Worm (Caenorhabditis elegans) whole organism, young adult: ENCODE measurements around the gene srbc-66.
"Not testable (repeated sequence)": the region's sequence is repeated elsewhere in the genome, so short reads cannot be mapped to it uniquely, and the experiment has no call there.

ENCODE experiments used
- C06A6.2 ChIP-seq: fragments of 200-800 bp; sonication (Bioruptor generic); conservative IDR thresholded peaks from 2 replicates; pipeline ENCODE4 v1.3.6; 2022; ENCODE audit warnings: missing genetic modification characterization, missing compliant biosample characterization
- F49E8.2 ChIP-seq: sonication (generic microtip); optimal IDR thresholded peaks from 3 replicates; lab custom pipeline; 2017; ENCODE audit warnings: missing genetic modification characterization, mild to moderate bottlenecking, missing compliant biosample characterization, antibody characterized with exemption, moderate library complexity; ENCODE audit not compliant: insufficient read depth
- K12H6.12 ChIP-seq: fragments of 200-800 bp; sonication (Bioruptor generic); optimal IDR thresholded peaks from 2 replicates; lab custom pipeline; 2018; ENCODE audit warnings: mild to moderate bottlenecking, missing genetic modification characterization, missing compliant biosample characterization
- T26A5.8 ChIP-seq: sonication (generic microtip); optimal IDR thresholded peaks from 2 replicates; lab custom pipeline; 2016; ENCODE audit warnings: missing genetic modification characterization, missing compliant biosample characterization
- Y53G8AR.9 ChIP-seq: fragments of 200-800 bp; sonication (Bioruptor generic); conservative IDR thresholded peaks from 2 replicates; pipeline ENCODE4 v1.3.6; 2022; ENCODE audit warnings: missing genetic modification reagents, missing genetic modification characterization, missing compliant biosample characterization
- Y56A3A.18 ChIP-seq: fragments of 200-800 bp; sonication (Bioruptor generic); IDR thresholded peaks from 2 replicates; pipeline ENCODE4 v1.3.6; 2022; ENCODE audit warnings: missing genetic modification reagents, missing genetic modification characterization, missing compliant biosample characterization
- Y67H2A.10 ChIP-seq: fragments of 200-800 bp; sonication (Bioruptor generic); conservative IDR thresholded peaks from 2 replicates; pipeline ENCODE4 v1.3.6; 2022; ENCODE audit warnings: missing genetic modification reagents, missing genetic modification characterization, missing compliant biosample characterization
- ama-1 ChIP-seq, 3 experiments: fragments of 150-350 bp in 1 of 3; sonication (generic microtip) in 2 of 3; optimal IDR thresholded peaks; 2 replicates each; lab custom pipeline; 2014 to 2018; ENCODE audit warnings: missing biosample characterization in 2 of 3, missing genetic modification characterization in 2 of 3, missing genetic modification reagents in 2 of 3
- atf-7 ChIP-seq: sonication (generic microtip); optimal IDR thresholded peaks from 2 replicates; lab custom pipeline; 2017; ENCODE audit warnings: mild to moderate bottlenecking, missing genetic modification characterization, missing compliant biosample characterization
- attf-5 ChIP-seq: fragments of 200-800 bp; sonication (Bioruptor generic); optimal IDR thresholded peaks from 2 replicates; lab custom pipeline; 2018; ENCODE audit warnings: mild to moderate bottlenecking, missing genetic modification characterization, missing compliant biosample characterization
- bed-1 ChIP-seq: fragments of 200-800 bp; sonication (Bioruptor generic); IDR thresholded peaks from 2 replicates; pipeline ENCODE4 v1.3.6; 2022; ENCODE audit warnings: missing genetic modification reagents, missing genetic modification characterization, missing compliant biosample characterization
- chd-7 ChIP-seq: sonication (generic microtip); optimal IDR thresholded peaks from 2 replicates; lab custom pipeline; 2016; ENCODE audit warnings: mild to moderate bottlenecking, missing genetic modification characterization, moderate library complexity, missing compliant biosample characterization
- egl-44 ChIP-seq: fragments of 200-800 bp; sonication (Bioruptor generic); IDR thresholded peaks from 2 replicates; pipeline ENCODE4 v1.3.6; 2022; ENCODE audit warnings: missing genetic modification reagents, missing genetic modification characterization, missing compliant biosample characterization
- egrh-3 ChIP-seq: fragments of 200-800 bp; sonication (Bioruptor generic); IDR thresholded peaks from 2 replicates; pipeline ENCODE4 v1.3.6; 2022; ENCODE audit warnings: missing genetic modification reagents, missing genetic modification characterization, missing compliant biosample characterization
- ekl-4 ChIP-seq: fragments of 200-800 bp; sonication (Bioruptor generic); IDR thresholded peaks from 2 replicates; pipeline ENCODE4 v1.3.6; 2022; ENCODE audit warnings: missing genetic modification reagents, missing genetic modification characterization, missing compliant biosample characterization
- him-1 ChIP-seq: sonication (generic microtip); optimal IDR thresholded peaks from 2 replicates; lab custom pipeline; 2016; ENCODE audit warnings: missing genotype, missing genetic modification reagents, missing genetic modification characterization, missing compliant biosample characterization
- hlh-26 ChIP-seq: fragments of 200-800 bp; sonication (Bioruptor generic); conservative IDR thresholded peaks from 2 replicates; pipeline ENCODE4 v1.3.6; 2022; ENCODE audit warnings: missing genetic modification reagents, missing genetic modification characterization, missing compliant biosample characterization
- hrde-1 ChIP-seq: sonication (generic microtip); optimal IDR thresholded peaks from 2 replicates; lab custom pipeline; 2016; ENCODE audit warnings: missing genetic modification characterization, mild to moderate bottlenecking, missing compliant biosample characterization, moderate library complexity, missing genotype, missing genetic modification reagents, borderline replicate concordance
- hsf-1 ChIP-seq: fragments of 200-800 bp; sonication (Bioruptor generic); IDR thresholded peaks from 2 replicates; pipeline ENCODE4 v1.3.6; 2022; ENCODE audit warnings: missing genetic modification reagents, missing genetic modification characterization, missing compliant biosample characterization
- lsy-27 ChIP-seq: sonication (generic microtip); optimal IDR thresholded peaks from 2 replicates; lab custom pipeline; 2017; ENCODE audit warnings: missing genetic modification characterization, mild to moderate bottlenecking, missing compliant biosample characterization, antibody characterized with exemption, missing genotype, borderline replicate concordance; ENCODE audit not compliant: insufficient read depth
- mcd-1 ChIP-seq: fragments of 200-800 bp; sonication (Bioruptor generic); IDR thresholded peaks from 2 replicates; pipeline ENCODE4 v1.3.6; 2022; ENCODE audit warnings: missing genetic modification reagents, missing genetic modification characterization, missing compliant biosample characterization
- mel-28 ChIP-seq: sonication (generic microtip); optimal IDR thresholded peaks from 2 replicates; lab custom pipeline; 2016; ENCODE audit warnings: borderline replicate concordance, mild to moderate bottlenecking, missing genetic modification characterization, missing compliant biosample characterization
- nhr-179 ChIP-seq: sonication (generic microtip); optimal IDR thresholded peaks from 2 replicates; lab custom pipeline; 2016; ENCODE audit warnings: mild to moderate bottlenecking, missing genetic modification characterization, missing compliant biosample characterization
- nhr-90 ChIP-seq: sonication (generic microtip); optimal IDR thresholded peaks from 2 replicates; lab custom pipeline; 2016; ENCODE audit warnings: missing genotype, mild to moderate bottlenecking, missing genetic modification characterization, missing compliant biosample characterization
- snpc-1.1 ChIP-seq: sonication (generic microtip); optimal IDR thresholded peaks from 2 replicates; lab custom pipeline; 2017; ENCODE audit warnings: missing genetic modification characterization, mild to moderate bottlenecking, missing compliant biosample characterization, antibody characterized with exemption, moderate library complexity, missing genotype, missing genetic modification reagents; ENCODE audit not compliant: insufficient read depth
- snpc-1.3 ChIP-seq: sonication (generic microtip); optimal IDR thresholded peaks from 2 replicates; lab custom pipeline; 2017; ENCODE audit warnings: missing genetic modification characterization, mild to moderate bottlenecking, missing compliant biosample characterization, antibody characterized with exemption, moderate library complexity, missing genotype, missing genetic modification reagents; ENCODE audit not compliant: insufficient read depth
- snpc-4 ChIP-seq, 5 experiments: fragments of 150-350 bp in 1 of 5; sonication (generic microtip) in 4 of 5; optimal IDR thresholded peaks; 2 replicates each; lab custom pipeline; 2014 to 2018; ENCODE audit warnings: missing genetic modification characterization in 5 of 5, missing biosample characterization in 3 of 5, antibody characterized with exemption in 2 of 5, mild to moderate bottlenecking in 2 of 5, missing compliant biosample characterization in 2 of 5, missing genotype in 2 of 5, moderate library complexity in 2 of 5, missing genetic modification reagents in 1 of 5
- somi-1 ChIP-seq: fragments of 200-800 bp; sonication (Bioruptor generic); optimal IDR thresholded peaks from 2 replicates; lab custom pipeline; 2018; ENCODE audit warnings: mild to moderate bottlenecking, missing genetic modification characterization, missing compliant biosample characterization
- zim-3 ChIP-seq: sonication (generic microtip); optimal IDR thresholded peaks from 2 replicates; lab custom pipeline; 2017; ENCODE audit warnings: mild to moderate bottlenecking, missing genetic modification characterization, moderate library complexity, missing compliant biosample characterization
- ztf-18 ChIP-seq: sonication (generic microtip); optimal IDR thresholded peaks from 2 replicates; lab custom pipeline; 2016; ENCODE audit warnings: missing genotype, mild to moderate bottlenecking, missing genetic modification characterization, missing compliant biosample characterization
- ztf-6 ChIP-seq: fragments of 200-800 bp; sonication (Bioruptor generic); IDR thresholded peaks from 2 replicates; pipeline ENCODE4 v1.3.6; 2022; ENCODE audit warnings: missing genetic modification reagents, missing genetic modification characterization, missing compliant biosample characterization

The srbc-66 gene

DNA sequence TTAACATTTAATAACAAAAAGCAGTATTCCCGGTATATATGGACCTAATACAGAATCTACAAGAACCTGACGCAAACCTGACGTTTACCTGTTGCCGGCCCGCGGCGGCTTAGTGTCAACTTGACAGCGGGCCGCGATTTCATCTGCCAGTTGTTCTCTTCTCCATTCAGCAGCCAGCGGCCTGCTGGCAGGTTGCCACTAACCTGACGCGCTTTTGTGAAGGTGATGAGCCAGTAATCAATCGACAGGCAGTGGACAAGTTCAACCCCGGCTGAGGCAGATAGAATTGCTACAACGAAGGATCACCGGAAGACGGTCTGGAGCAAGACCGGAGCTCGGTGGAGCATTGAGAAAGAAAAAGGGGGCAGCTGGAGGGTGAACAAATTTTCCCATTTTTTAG, 29.2 kb downstream of the srbc-66 start:
- peak; percentile 52; the same call in 1 of the 2 replicates for TF ChIP-seq hsf-1 (GFP tag; lab: Robert Waterston, UW)

DNA sequence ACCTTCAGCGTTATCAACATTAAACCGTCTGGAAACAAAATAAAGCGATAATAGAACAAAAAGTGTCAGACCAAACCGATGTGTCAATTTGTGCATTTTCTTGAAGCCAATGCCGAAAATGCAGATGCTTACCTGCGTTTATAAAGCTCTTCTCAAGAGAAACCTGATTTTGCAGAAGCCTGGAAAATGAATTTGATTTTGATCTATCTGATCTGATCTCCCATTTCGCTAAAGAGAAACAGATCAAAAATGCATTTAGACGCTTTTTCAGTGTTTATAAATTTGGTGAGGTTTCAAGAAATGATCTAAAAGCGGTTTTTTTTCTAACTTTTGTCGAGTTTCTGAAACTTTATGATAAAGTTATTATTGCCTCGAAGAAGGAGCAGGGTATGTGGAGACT, 32.3 kb downstream of the srbc-66 start, which contains the start of gene T24A6.16:
T24A6.16 (minus strand) TSS at position 101 of the 400 bp plus-strand sequence.
- TF ChIP-seq somi-1 (GFP tag; lab: Kevin White, UChicago); ztf-18 (tag; lab: Kevin White, UChicago); hrde-1 (tag; lab: Kevin White, UChicago): not testable (repeated sequence)

ce11 chrV:3564335-3564734, 33.8 kb downstream of the srbc-66 start, which contains the start of gene T24A6.17:
T24A6.17 (minus strand) TSS chrV:3564435.
- TF ChIP-seq Y53G8AR.9; nhr-179 (tag; lab: Kevin White, UChicago); ztf-6 (GFP tag; lab: Robert Waterston, UW): not testable (repeated sequence)

ce11 chrV:3570695-3571094, 40.2 kb downstream of the srbc-66 start, which contains the start of gene F40C5.2:
F40C5.2 (plus strand) TSS chrV:3570995.
- TF ChIP-seq T26A5.8 (tag; lab: Kevin White, UChicago); egl-44 (GFP tag; lab: Robert Waterston, UW); snpc-1.1 (tag; lab: Kevin White, UChicago): not testable (repeated sequence)

DNA sequence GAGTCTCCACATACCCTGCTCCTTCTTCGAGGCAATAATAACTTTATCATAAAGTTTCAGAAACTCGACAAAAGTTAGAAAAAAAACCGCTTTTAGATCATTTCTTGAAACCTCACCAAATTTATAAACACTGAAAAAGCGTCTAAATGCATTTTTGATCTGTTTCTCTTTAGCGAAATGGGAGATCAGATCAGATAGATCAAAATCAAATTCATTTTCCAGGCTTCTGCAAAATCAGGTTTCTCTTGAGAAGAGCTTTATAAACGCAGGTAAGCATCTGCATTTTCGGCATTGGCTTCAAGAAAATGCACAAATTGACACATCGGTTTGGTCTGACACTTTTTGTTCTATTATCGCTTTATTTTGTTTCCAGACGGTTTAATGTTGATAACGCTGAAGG, 41.9 kb downstream of the srbc-66 start, which contains the start of gene F40C5.1:
F40C5.1 (plus strand) TSS at position 301 of the 400 bp plus-strand sequence.
- TF ChIP-seq egl-44 (GFP tag; lab: Robert Waterston, UW); lsy-27 (tag; lab: Kevin White, UChicago); him-1: not testable (repeated sequence)
- TF ChIP-seq, all 124 proteins: peak for 0; not testable (repeated sequence) for 124

DNA sequence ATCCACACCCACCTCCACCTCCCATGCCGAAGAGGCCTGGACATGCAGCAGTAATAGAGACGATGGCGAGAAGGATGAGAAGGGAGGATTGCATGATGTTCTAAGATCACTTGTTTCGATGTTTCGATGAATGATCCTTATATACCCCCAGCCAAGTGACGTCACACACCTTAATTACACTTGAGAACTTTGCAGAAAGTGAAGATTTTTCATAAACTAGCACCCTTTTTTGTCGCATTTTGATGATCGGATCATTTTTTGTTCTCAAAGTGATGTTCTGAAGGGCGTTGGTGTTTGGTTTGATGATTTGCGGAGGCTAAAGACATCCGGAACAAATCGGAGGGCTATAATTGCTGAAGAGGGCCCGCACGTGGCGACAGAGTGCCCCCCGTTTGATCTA, 45.3 kb downstream of the srbc-66 start, which contains the start of gene grl-27:
grl-27 (minus strand) TSS at position 101 of the 400 bp plus-strand sequence.
- no peak for TF ChIP-seq nhr-90 (tag; lab: Kevin White, UChicago)
- no peak for TF ChIP-seq Y56A3A.18 (GFP tag; lab: Robert Waterston, UW)
- no peak for TF ChIP-seq ama-1 (optimal IDR thresholded peaks at IDR 0.05; lab: Kevin White, UChicago)
- no peak for TF ChIP-seq ama-1 (GFP tag; optimal IDR thresholded peaks at IDR 0.05; lab: Kevin White, UChicago)
- no peak for TF ChIP-seq Y53G8AR.9
- no peak for TF ChIP-seq bed-1 (GFP tag; lab: Robert Waterston, UW)
- TF ChIP-seq mcd-1 (GFP tag; lab: Robert Waterston, UW) = no peak
- no peak for TF ChIP-seq hlh-26
- no peak for TF ChIP-seq C06A6.2 (GFP tag; lab: Robert Waterston, UW)
- no peak for TF ChIP-seq mel-28 (tag; lab: Kevin White, UChicago)
- TF ChIP-seq zim-3 (tag; lab: Kevin White, UChicago) = no peak
- TF ChIP-seq atf-7 (tag; lab: Kevin White, UChicago) = no peak
- no peak for TF ChIP-seq chd-7 (tag; lab: Kevin White, UChicago)
- no peak for TF ChIP-seq attf-5 (GFP tag; lab: Kevin White, UChicago)
- TF ChIP-seq snpc-4 (GFP tag; optimal IDR thresholded peaks at IDR 0.05; lab: Kevin White, UChicago) = no peak
- TF ChIP-seq snpc-4 (tag; optimal IDR thresholded peaks at IDR 0.05; lab: Kevin White, UChicago) = no peak
- no peak for TF ChIP-seq egrh-3 (GFP tag; lab: Robert Waterston, UW)
- no peak for TF ChIP-seq K12H6.12 (tag; lab: Kevin White, UChicago)
- no peak for TF ChIP-seq ekl-4 (GFP tag; lab: Robert Waterston, UW)
- no peak for TF ChIP-seq snpc-1.3 (tag; lab: Kevin White, UChicago)
- no peak for TF ChIP-seq F49E8.2 (tag; lab: Kevin White, UChicago)
- TF ChIP-seq Y67H2A.10 (GFP tag; lab: Robert Waterston, UW) = no peak
